Fruit fly (Drosophila melanogaster): ENCODE measurements around the gene shtd.

Gene shtd

DNA sequence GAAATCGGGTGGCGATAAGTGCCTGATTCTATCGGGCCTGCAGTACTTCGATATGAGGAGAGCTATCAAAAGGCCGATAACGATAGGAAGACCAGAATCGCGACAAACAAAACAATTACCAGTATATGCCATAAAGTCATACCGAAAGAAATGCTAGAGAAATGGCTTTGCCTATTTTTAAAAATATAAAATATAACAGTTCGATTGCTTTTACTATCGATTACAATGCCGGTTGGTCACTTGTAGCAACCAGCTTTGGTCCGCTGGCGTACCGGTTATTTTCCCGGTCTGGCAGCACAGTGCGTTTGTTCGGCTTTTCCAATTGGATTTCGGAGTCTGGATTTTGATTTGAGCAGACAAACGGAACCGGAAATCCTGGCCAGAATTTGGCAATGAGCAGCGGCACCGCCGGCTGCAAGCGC lies at the start of gene shtd, which contains the start of the genes CG6294 and CG6299:
Gene shtd, minus strand, starts transcription at position 6 of the 422 bp plus-strand sequence.
Gene CG6294, plus strand, starts transcription at position 287 of the 422 bp plus-strand sequence.
Gene CG6299, plus strand, starts transcription at position 287 of the 422 bp plus-strand sequence.
- TF ChIP-seq CG14050 (GFP tag; IDR thresholded peaks at IDR 0.05), result no peak
- peak; percentile 96 for TF ChIP-seq CG16813 (GFP tag; IDR thresholded peaks at IDR 0.05; ENCODE audit: partially characterized antibody)
- no peak for TF ChIP-seq grau (tag; optimal IDR thresholded peaks at IDR 0.05)
- no peak for TF ChIP-seq Optix (GFP tag; IDR thresholded peaks at IDR 0.05)
- TF ChIP-seq CrebB (tag; optimal IDR thresholded peaks at IDR 0.05), result peak; percentile 26
- TF ChIP-seq CG1603 (tag; optimal IDR thresholded peaks at IDR 0.05), result no peak
- TF ChIP-seq Ets97D (GFP tag; optimal IDR thresholded peaks at IDR 0.05), result peak; percentile 80
- peak; percentile 67 for TF ChIP-seq phol (tag; optimal IDR thresholded peaks at IDR 0.05)
- peak; percentile 25 for TF ChIP-seq CG13424 (tag; optimal IDR thresholded peaks at IDR 0.05)
- no peak for TF ChIP-seq Taf1 (GFP tag; IDR thresholded peaks at IDR 0.05)
- peak in 1 of 2 experiments; percentile 21 for TF ChIP-seq Pdp1 (GFP tag; optimal IDR thresholded peaks at IDR 0.05)
- peak; percentile 99 for TF ChIP-seq CG14860 (GFP tag; IDR thresholded peaks at IDR 0.05; ENCODE audit: partially characterized antibody)
- TF ChIP-seq onecut (GFP tag; IDR thresholded peaks at IDR 0.05), result no peak
- TF ChIP-seq CG18476 (GFP tag; optimal IDR thresholded peaks at IDR 0.05), result peak; percentile 6
- TF ChIP-seq CG11695 (GFP tag; IDR thresholded peaks at IDR 0.05), result no peak
- no peak for TF ChIP-seq luna (GFP tag; optimal IDR thresholded peaks at IDR 0.05)
- peak in 1 of 3 experiments; percentile 17 for TF ChIP-seq Stat92E (GFP tag; optimal IDR thresholded peaks at IDR 0.05)
- no peak for TF ChIP-seq odd (GFP tag; optimal IDR thresholded peaks at IDR 0.05)
- peak; percentile 18 for TF ChIP-seq CG34376 (GFP tag; optimal IDR thresholded peaks at IDR 0.05)
- no peak for TF ChIP-seq sr (GFP tag; IDR thresholded peaks at IDR 0.05)
- no peak for TF ChIP-seq CG6765 (GFP tag; optimal IDR thresholded peaks at IDR 0.05)
- TF ChIP-seq knrl (GFP tag; IDR thresholded peaks at IDR 0.05; ENCODE audit: partially characterized antibody), result peak; percentile 86
- TF ChIP-seq CG31365 (tag; optimal IDR thresholded peaks at IDR 0.05), result no peak
- peak; percentile 93; the same call in 2 of the 3 replicates for TF ChIP-seq mld (GFP tag; IDR thresholded peaks at IDR 0.05; ENCODE audit: partially characterized antibody)
- TF ChIP-seq BtbVII (GFP tag; optimal IDR thresholded peaks at IDR 0.05), result no peak
- TF ChIP-seq CG30431 (GFP tag; optimal IDR thresholded peaks at IDR 0.05), result no peak
- peak; percentile 66 for TF ChIP-seq nmo (GFP tag; optimal IDR thresholded peaks at IDR 0.05)
- TF ChIP-seq GATAe (GFP tag; conservative IDR thresholded peaks at IDR 0.05), result no peak
- no peak for TF ChIP-seq da (GFP tag; optimal IDR thresholded peaks at IDR 0.05)
- TF ChIP-seq Hr51 (GFP tag; optimal IDR thresholded peaks at IDR 0.05), result no peak
- peak; percentile 82 for TF ChIP-seq CG2116 (GFP tag; optimal IDR thresholded peaks at IDR 0.05)
- TF ChIP-seq CG6791 (GFP tag; IDR thresholded peaks at IDR 0.05; ENCODE audit: partially characterized antibody), result peak; percentile 97
- no peak for TF ChIP-seq Abd-B (GFP tag; optimal IDR thresholded peaks at IDR 0.05)
- TF ChIP-seq CG10147 (GFP tag; optimal IDR thresholded peaks at IDR 0.05), result no peak
- TF ChIP-seq toy (GFP tag; IDR thresholded peaks at IDR 0.05), result no peak
- no peak for TF ChIP-seq CG4404 (GFP tag; IDR thresholded peaks at IDR 0.05)
- TF ChIP-seq z (GFP tag; IDR thresholded peaks at IDR 0.05), result no peak
- peak; percentile 100 for TF ChIP-seq HLH4C (GFP tag; IDR thresholded peaks at IDR 0.05; ENCODE audit: partially characterized antibody)
- TF ChIP-seq inv (GFP tag; IDR thresholded peaks at IDR 0.05; ENCODE audit: partially characterized antibody), result peak; percentile 91
- peak; percentile 59 for TF ChIP-seq CG3847 (GFP tag; IDR thresholded peaks at IDR 0.05)
- no peak for TF ChIP-seq CG6254 (GFP tag; optimal IDR thresholded peaks at IDR 0.05)
- peak; percentile 45 for TF ChIP-seq CG9797 (GFP tag; optimal IDR thresholded peaks at IDR 0.05)
- TF ChIP-seq CG1529 (GFP tag; optimal IDR thresholded peaks at IDR 0.05), result no peak
- TF ChIP-seq wek (GFP tag; optimal IDR thresholded peaks at IDR 0.05), result no peak
- TF ChIP-seq nau (GFP tag; optimal IDR thresholded peaks at IDR 0.05), result no peak
- no peak for TF ChIP-seq scrt (GFP tag; optimal IDR thresholded peaks at IDR 0.05)
- peak; percentile 14 for TF ChIP-seq twi (tag; optimal IDR thresholded peaks at IDR 0.05)
- TF ChIP-seq Deaf1 (tag; optimal IDR thresholded peaks at IDR 0.05), result peak; percentile 55
- no peak for TF ChIP-seq bigmax (GFP tag; optimal IDR thresholded peaks at IDR 0.05)

All from whole organism, embryonic.